Worm (Caenorhabditis elegans) whole organism, L3 larva: Measurements from ENCODE around the gene somi-1.

Experiments
- R02D3.7 ChIP-seq: fragments of 150-350 bp; optimal IDR thresholded peaks from 2 replicates; lab custom pipeline; 2014; ENCODE audit warnings: missing biosample characterization, missing genetic modification characterization
- aly-2 ChIP-seq: fragments of 150-350 bp; optimal IDR thresholded peaks from 2 replicates; lab custom pipeline; 2014; ENCODE audit warnings: missing biosample characterization, missing genetic modification characterization
- ama-1 ChIP-seq: fragments of 150-350 bp; optimal IDR thresholded peaks from 2 replicates; lab custom pipeline; 2018
- ceh-16 ChIP-seq: sonication (generic microtip); optimal IDR thresholded peaks from 2 replicates; lab custom pipeline; 2017; ENCODE audit warnings: missing biosample characterization, missing genetic modification characterization
- ceh-28 ChIP-seq: fragments of 150-350 bp; optimal IDR thresholded peaks from 2 replicates; lab custom pipeline; 2014; ENCODE audit warnings: missing biosample characterization, missing genetic modification reagents, missing genetic modification characterization
- ceh-82 ChIP-seq: fragments of 150-350 bp; optimal IDR thresholded peaks from 2 replicates; lab custom pipeline; 2014; ENCODE audit warnings: missing biosample characterization, missing genetic modification characterization
- ceh-9 ChIP-seq: sonication (generic microtip); optimal IDR thresholded peaks from 2 replicates; lab custom pipeline; 2018; ENCODE audit warnings: missing biosample characterization, missing genetic modification characterization
- daf-12 ChIP-seq: fragments of 150-350 bp; optimal IDR thresholded peaks from 2 replicates; lab custom pipeline; 2014; ENCODE audit warnings: missing biosample characterization, missing genetic modification reagents, missing genetic modification characterization
- egl-27 ChIP-seq: sonication (generic microtip); optimal IDR thresholded peaks from 4 replicates; lab custom pipeline; 2017; ENCODE audit warnings: missing biosample characterization, missing genetic modification reagents, missing genetic modification characterization
- egl-5 ChIP-seq: fragments of 150-350 bp; optimal IDR thresholded peaks from 2 replicates; lab custom pipeline; 2017; ENCODE audit warnings: missing biosample characterization, missing genetic modification reagents, missing genetic modification characterization, inconsistent platforms
- elt-1 ChIP-seq: fragments of 150-350 bp; optimal IDR thresholded peaks from 2 replicates; lab custom pipeline; 2014; ENCODE audit warnings: missing biosample characterization, missing genetic modification characterization
- elt-2 ChIP-seq: sonication (generic microtip); optimal IDR thresholded peaks from 2 replicates; lab custom pipeline; 2016; ENCODE audit warnings: missing genetic modification reagents, mild to moderate bottlenecking, missing genetic modification characterization, missing compliant biosample characterization
- elt-3 ChIP-seq, 3 experiments: fragments of 150-350 bp in 1 of 3; sonication (generic microtip) in 2 of 3; optimal IDR thresholded peaks; 2 replicates in 2 of 3; 4 replicates in 1 of 3; lab custom pipeline; 2014 to 2017; ENCODE audit warnings: missing biosample characterization in 3 of 3, missing genetic modification characterization in 3 of 3
- eor-1 ChIP-seq, 2 experiments: fragments of 150-350 bp; optimal IDR thresholded peaks; 2 replicates each; lab custom pipeline; 2014 to 2018; ENCODE audit warnings: missing biosample characterization in 2 of 2, missing genetic modification characterization in 2 of 2
- fkh-10 ChIP-seq: sonication (generic microtip); optimal IDR thresholded peaks from 2 replicates; lab custom pipeline; 2017; ENCODE audit warnings: missing biosample characterization, missing genetic modification reagents, missing genetic modification characterization
- fkh-2 ChIP-seq: fragments of 150-350 bp; optimal IDR thresholded peaks from 2 replicates; lab custom pipeline; 2014; ENCODE audit warnings: missing biosample characterization, missing genetic modification reagents, missing genetic modification characterization
- fos-1 ChIP-seq: fragments of 150-350 bp; optimal IDR thresholded peaks from 2 replicates; lab custom pipeline; 2014; ENCODE audit warnings: missing biosample characterization, missing genetic modification characterization
- hmg-11 ChIP-seq: sonication (generic microtip); optimal IDR thresholded peaks from 2 replicates; lab custom pipeline; 2016; ENCODE audit warnings: missing genetic modification characterization, missing compliant biosample characterization
- jun-1 ChIP-seq: fragments of 150-350 bp; optimal IDR thresholded peaks from 2 replicates; lab custom pipeline; 2014; ENCODE audit warnings: missing biosample characterization, missing genetic modification reagents, missing genetic modification characterization
- lin-39 ChIP-seq: fragments of 150-350 bp; optimal IDR thresholded peaks from 2 replicates; lab custom pipeline; 2018; ENCODE audit warnings: missing biosample characterization, missing genetic modification reagents, missing genetic modification characterization
- lsy-12 ChIP-seq: sonication (generic microtip); optimal IDR thresholded peaks from 2 replicates; lab custom pipeline; 2016; ENCODE audit warnings: mild to moderate bottlenecking, missing genetic modification characterization, missing compliant biosample characterization
- mdl-1 ChIP-seq: fragments of 150-350 bp; optimal IDR thresholded peaks from 2 replicates; lab custom pipeline; 2014; ENCODE audit warnings: missing biosample characterization, missing genetic modification characterization
- mml-1 ChIP-seq: fragments of 150-350 bp; sonication (generic microtip); optimal IDR thresholded peaks from 3 replicates; lab custom pipeline; 2014; ENCODE audit warnings: missing biosample characterization, missing genetic modification characterization
- nfya-1 ChIP-seq: sonication (generic microtip); optimal IDR thresholded peaks from 2 replicates; lab custom pipeline; 2017; ENCODE audit warnings: missing genetic modification characterization, mild to moderate bottlenecking, missing compliant biosample characterization, antibody characterized with exemption, moderate library complexity; ENCODE audit not compliant: insufficient read depth
- nhr-11 ChIP-seq: fragments of 150-350 bp; optimal IDR thresholded peaks from 2 replicates; lab custom pipeline; 2014; ENCODE audit warnings: missing biosample characterization, missing genetic modification characterization
- nhr-23 ChIP-seq: fragments of 150-350 bp; optimal IDR thresholded peaks from 2 replicates; lab custom pipeline; 2014; ENCODE audit warnings: missing biosample characterization, missing genetic modification reagents, missing genetic modification characterization
- nhr-237 ChIP-seq: fragments of 150-350 bp; optimal IDR thresholded peaks from 2 replicates; lab custom pipeline; 2014; ENCODE audit warnings: missing biosample characterization, missing genetic modification characterization
- nhr-25 ChIP-seq: sonication (generic microtip); optimal IDR thresholded peaks from 2 replicates; lab custom pipeline; 2017; ENCODE audit warnings: missing biosample characterization, missing genetic modification characterization
- nhr-28 ChIP-seq: fragments of 150-350 bp; optimal IDR thresholded peaks from 2 replicates; lab custom pipeline; 2014; ENCODE audit warnings: missing biosample characterization, missing genetic modification characterization
- nhr-43 ChIP-seq: sonication (generic microtip); optimal IDR thresholded peaks from 2 replicates; lab custom pipeline; 2016; ENCODE audit warnings: mild to moderate bottlenecking, missing genetic modification characterization, missing compliant biosample characterization; ENCODE audit not compliant: poor library complexity, severe bottlenecking
- nhr-67 ChIP-seq: fragments of 150-350 bp; optimal IDR thresholded peaks from 2 replicates; lab custom pipeline; 2014; ENCODE audit warnings: missing biosample characterization, missing genetic modification characterization
- nhr-76 ChIP-seq: fragments of 150-350 bp; sonication (generic microtip); optimal IDR thresholded peaks from 5 replicates; lab custom pipeline; 2014; ENCODE audit warnings: missing biosample characterization, missing genetic modification characterization
- nhr-77 ChIP-seq: fragments of 150-350 bp; optimal IDR thresholded peaks from 2 replicates; lab custom pipeline; 2014; ENCODE audit warnings: missing biosample characterization, missing genetic modification characterization
- pha-4 ChIP-seq: fragments of 150-350 bp; optimal IDR thresholded peaks from 2 replicates; lab custom pipeline; 2014; ENCODE audit warnings: missing biosample characterization, missing genetic modification reagents, missing genetic modification characterization
- pqm-1 ChIP-seq: fragments of 150-350 bp; optimal IDR thresholded peaks from 2 replicates; lab custom pipeline; 2017; ENCODE audit warnings: missing biosample characterization, missing genetic modification characterization, inconsistent platforms
- sea-2 ChIP-seq: fragments of 150-350 bp; sonication (generic microtip); optimal IDR thresholded peaks from 4 replicates; lab custom pipeline; 2014; ENCODE audit warnings: missing biosample characterization, missing genetic modification reagents, missing genetic modification characterization
- skn-1 ChIP-seq: fragments of 150-350 bp; optimal IDR thresholded peaks from 2 replicates; lab custom pipeline; 2014; ENCODE audit warnings: missing biosample characterization, missing genetic modification characterization
- snpc-4 ChIP-seq: fragments of 150-350 bp; optimal IDR thresholded peaks from 2 replicates; lab custom pipeline; 2014; ENCODE audit warnings: missing biosample characterization, missing genetic modification characterization
- tbx-2 ChIP-seq: sonication (generic microtip); optimal IDR thresholded peaks from 2 replicates; lab custom pipeline; 2016; ENCODE audit warnings: mild to moderate bottlenecking, missing genetic modification characterization, missing compliant biosample characterization
- unc-39 ChIP-seq: sonication (generic microtip); optimal IDR thresholded peaks from 4 replicates; lab custom pipeline; 2017; ENCODE audit warnings: missing biosample characterization, missing genetic modification characterization
- unc-62 ChIP-seq: fragments of 150-350 bp; sonication (generic microtip); optimal IDR thresholded peaks from 4 replicates; lab custom pipeline; 2014; ENCODE audit warnings: missing biosample characterization, missing genetic modification reagents, missing genetic modification characterization
- zag-1 ChIP-seq: fragments of 150-350 bp; optimal IDR thresholded peaks from 2 replicates; lab custom pipeline; 2014; ENCODE audit warnings: missing biosample characterization, missing genetic modification characterization
- ztf-11 ChIP-seq: fragments of 150-350 bp; optimal IDR thresholded peaks from 2 replicates; lab custom pipeline; 2014; ENCODE audit warnings: missing biosample characterization, missing genetic modification characterization
- ztf-4 ChIP-seq: fragments of 150-350 bp; optimal IDR thresholded peaks from 2 replicates; lab custom pipeline; 2014; ENCODE audit warnings: missing biosample characterization, missing genetic modification characterization

somi-1 gene

DNA sequence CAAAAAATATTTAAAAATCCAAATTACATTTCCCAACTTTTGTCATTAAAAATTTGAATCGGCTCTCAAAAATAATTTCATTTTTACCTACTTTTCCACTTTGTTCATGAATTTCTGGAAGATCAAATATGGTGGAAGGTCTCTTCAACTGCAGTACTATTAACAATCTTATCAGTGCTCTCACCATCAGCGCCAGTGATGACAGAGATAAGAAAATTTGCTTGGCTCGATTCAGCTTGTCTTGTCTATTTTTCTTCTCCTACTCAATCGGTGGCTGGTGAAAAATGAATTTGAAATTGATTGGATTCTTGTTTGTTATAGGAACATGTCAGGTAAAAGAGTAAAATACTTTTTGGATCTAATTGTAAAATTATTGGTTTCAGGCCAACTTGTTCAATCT is 10.2 kb downstream of the somi-1 start, which contains the start of gene cpz-2:
cpz-2 (plus strand) TSS at position 210 of the 400 bp plus-strand sequence.
- TF ChIP-seq ama-1 = no peak
- no peak for TF ChIP-seq hmg-11
- no peak for TF ChIP-seq fos-1 (tag; lab: Kevin White, UChicago)
- TF ChIP-seq pqm-1 (tag; lab: Kevin White, UChicago) = peak; percentile 44
- no peak for TF ChIP-seq ceh-16 (tag; lab: Kevin White, UChicago)
- TF ChIP-seq nhr-76 (tag; lab: Kevin White, UChicago) = no peak
- peak; percentile 85 for TF ChIP-seq elt-2 (tag; lab: Kevin White, UChicago)

DNA sequence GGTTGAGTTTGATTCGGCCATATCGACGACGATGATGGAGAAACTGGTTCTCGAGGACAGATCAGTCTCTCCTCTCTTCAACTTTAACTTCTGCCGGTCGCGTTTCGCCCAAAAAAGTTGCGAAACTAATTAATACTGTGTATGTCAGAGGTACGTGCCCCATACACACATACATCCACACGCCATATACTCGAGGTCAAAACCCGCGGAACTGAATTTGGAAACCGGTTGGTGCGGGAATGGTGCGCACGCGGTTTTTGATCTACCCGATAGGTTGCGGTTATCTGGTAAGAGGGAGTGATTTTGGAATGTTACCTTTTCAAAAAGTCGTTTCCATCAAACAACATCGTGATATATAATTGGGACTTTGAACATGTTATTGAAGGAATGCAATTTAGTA is 11.0 kb downstream of the somi-1 start, which contains the start of gene ifbp-1:
ifbp-1 (minus strand) TSS at position 85 of the 400 bp plus-strand sequence.
- TF ChIP-seq R02D3.7 (tag; lab: Kevin White, UChicago) = peak; percentile 17
- no peak for TF ChIP-seq nhr-28
- no peak for TF ChIP-seq nhr-67 (tag; lab: Kevin White, UChicago)
- peak; percentile 96 for TF ChIP-seq nhr-25 (tag; lab: Kevin White, UChicago)
- TF ChIP-seq mdl-1 = peak; percentile 26
- TF ChIP-seq ceh-16 (tag; lab: Kevin White, UChicago) = peak; percentile 36
- peak in 1 of 3 experiments; percentile 67 for TF ChIP-seq elt-3 (tag; optimal IDR thresholded peaks at IDR 0.05; lab: Kevin White, UChicago)
- no peak for TF ChIP-seq egl-27 (tag; lab: Kevin White, UChicago)
- no peak for TF ChIP-seq lin-39
- TF ChIP-seq skn-1 = no peak
- no peak for TF ChIP-seq aly-2
- peak; percentile 16 for TF ChIP-seq tbx-2 (tag; lab: Kevin White, UChicago)
- no peak for TF ChIP-seq daf-12 (tag; lab: Kevin White, UChicago)
- peak; percentile 65 for TF ChIP-seq nhr-43 (tag; lab: Kevin White, UChicago)
- peak; percentile 54 for TF ChIP-seq elt-1
- peak; percentile 88 for TF ChIP-seq nhr-23 (tag; lab: Kevin White, UChicago)
- TF ChIP-seq nhr-237 (tag; lab: Kevin White, UChicago) = no peak
- TF ChIP-seq unc-39 (tag; lab: Kevin White, UChicago) = no peak
- TF ChIP-seq hmg-11 = no peak
- TF ChIP-seq egl-5 (tag; lab: Kevin White, UChicago) = no peak
- TF ChIP-seq pha-4 (tag; lab: Kevin White, UChicago) = no peak
- peak; percentile 0 for TF ChIP-seq jun-1 (tag; lab: Kevin White, UChicago)
- no peak for TF ChIP-seq snpc-4
- TF ChIP-seq eor-1 (tag; optimal IDR thresholded peaks at IDR 0.05; lab: Kevin White, UChicago) = no peak
- TF ChIP-seq lsy-12 = peak; percentile 27

DNA sequence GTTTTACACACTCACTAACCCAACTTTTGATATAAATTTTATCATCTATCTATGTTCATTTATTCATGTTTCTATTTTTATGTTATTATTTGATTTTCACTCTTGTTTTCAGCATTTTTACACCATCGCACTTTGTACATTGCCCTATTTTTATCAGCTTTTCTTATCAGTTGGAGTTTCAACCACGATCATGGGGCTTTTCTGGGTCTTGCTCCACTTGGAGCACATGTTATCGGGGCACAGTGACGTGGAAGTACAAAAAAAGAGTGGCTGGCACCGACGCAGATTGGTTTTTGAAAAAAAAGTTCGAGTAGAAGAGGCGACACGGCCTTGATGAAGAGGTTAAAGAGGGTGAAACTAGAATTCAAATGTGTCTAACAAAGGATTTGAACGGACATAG is 14.1 kb downstream of the somi-1 start:
- TF ChIP-seq elt-3 (tag; optimal IDR thresholded peaks at IDR 0.05; lab: Kevin White, UChicago) = no peak
- no peak for TF ChIP-seq fos-1 (tag; lab: Kevin White, UChicago)
- TF ChIP-seq nhr-11 (tag; lab: Kevin White, UChicago) = no peak
- no peak for TF ChIP-seq ceh-82 (tag; lab: Kevin White, UChicago)
- TF ChIP-seq ama-1 = no peak
- no peak for TF ChIP-seq sea-2
- TF ChIP-seq ztf-11 = no peak
- no peak for TF ChIP-seq lin-39
- no peak for TF ChIP-seq R02D3.7 (tag; lab: Kevin White, UChicago)
- no peak for TF ChIP-seq hmg-11
- TF ChIP-seq ceh-9 (tag; lab: Kevin White, UChicago) = no peak
- no peak for TF ChIP-seq lsy-12
- no peak for TF ChIP-seq nhr-77 (tag; lab: Kevin White, UChicago)
- TF ChIP-seq egl-27 (tag; lab: Kevin White, UChicago) = no peak
- no peak for TF ChIP-seq ztf-4
- TF ChIP-seq daf-12 (tag; lab: Kevin White, UChicago) = no peak
- TF ChIP-seq nfya-1 = no peak
- no peak for TF ChIP-seq ceh-28
- peak; percentile 57 for TF ChIP-seq pha-4 (tag; lab: Kevin White, UChicago)
- TF ChIP-seq snpc-4 = no peak
- no peak for TF ChIP-seq elt-1
- no peak for TF ChIP-seq fkh-2 (tag; lab: Kevin White, UChicago)
- TF ChIP-seq nhr-25 (tag; lab: Kevin White, UChicago) = peak; percentile 4
- no peak for TF ChIP-seq mdl-1
- TF ChIP-seq tbx-2 (tag; lab: Kevin White, UChicago) = no peak
- no peak for TF ChIP-seq nhr-28
- TF ChIP-seq nhr-76 (tag; lab: Kevin White, UChicago) = no peak
- no peak for TF ChIP-seq unc-62
- TF ChIP-seq jun-1 (tag; lab: Kevin White, UChicago) = peak; percentile 39
- no peak for TF ChIP-seq nhr-67 (tag; lab: Kevin White, UChicago)
- TF ChIP-seq fkh-10 (GFP tag; lab: Kevin White, UChicago) = no peak
- peak; percentile 99 for TF ChIP-seq elt-2 (tag; lab: Kevin White, UChicago)
- no peak for TF ChIP-seq zag-1 (tag; lab: Kevin White, UChicago)
- TF ChIP-seq mml-1 (tag; lab: Kevin White, UChicago) = no peak
- TF ChIP-seq nhr-237 (tag; lab: Kevin White, UChicago) = no peak
- no peak for TF ChIP-seq ceh-16 (tag; lab: Kevin White, UChicago)
- no peak for TF ChIP-seq unc-39 (tag; lab: Kevin White, UChicago)
- TF ChIP-seq egl-5 (tag; lab: Kevin White, UChicago) = no peak
- TF ChIP-seq eor-1 (tag; optimal IDR thresholded peaks at IDR 0.05; lab: Kevin White, UChicago) = no peak
- TF ChIP-seq nhr-43 (tag; lab: Kevin White, UChicago) = no peak
- TF ChIP-seq pqm-1 (tag; lab: Kevin White, UChicago) = peak; percentile 96
